Fruit fly (Drosophila melanogaster): ENCODE measurements around the gene CG3698.
A peak's percentile ranks its signal among the peaks of the same experiment; 100 is the strongest.

Gene CG3698

DNA sequence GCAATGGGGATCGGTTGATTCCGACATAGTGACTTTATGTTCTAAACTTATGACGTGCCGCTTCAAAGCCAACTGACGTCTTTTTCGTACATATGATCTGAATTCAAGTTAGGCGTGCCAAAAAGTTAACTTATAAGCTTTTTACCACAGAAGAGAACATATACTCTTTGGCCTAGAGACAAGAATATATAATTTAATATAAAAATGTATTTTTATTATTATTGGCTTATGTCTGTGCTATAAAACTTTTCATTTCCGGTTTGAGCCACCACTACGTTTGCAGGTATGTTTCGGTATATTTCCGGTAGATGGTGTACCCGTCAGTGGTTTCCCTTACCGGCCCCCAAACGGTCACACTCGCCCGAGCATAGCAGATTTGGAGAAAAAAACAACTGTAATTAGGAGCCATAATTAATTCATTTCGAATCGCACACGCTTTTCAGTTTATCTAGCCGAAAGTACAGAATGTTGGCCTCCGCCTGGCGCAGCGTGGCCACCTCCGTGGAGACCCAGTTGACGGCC lies at the start of gene CG3698, which contains the start of gene tzn:
Gene CG3698 (minus strand): TSS at position 51 of the 522 bp plus-strand sequence.
Gene tzn (plus strand): TSS at position 321 of the 522 bp plus-strand sequence.
- TF ChIP-seq CG17801 (GFP tag; optimal IDR thresholded peaks at IDR 0.05; ENCODE audit: partially characterized antibody), result peak; percentile 80

DNA sequence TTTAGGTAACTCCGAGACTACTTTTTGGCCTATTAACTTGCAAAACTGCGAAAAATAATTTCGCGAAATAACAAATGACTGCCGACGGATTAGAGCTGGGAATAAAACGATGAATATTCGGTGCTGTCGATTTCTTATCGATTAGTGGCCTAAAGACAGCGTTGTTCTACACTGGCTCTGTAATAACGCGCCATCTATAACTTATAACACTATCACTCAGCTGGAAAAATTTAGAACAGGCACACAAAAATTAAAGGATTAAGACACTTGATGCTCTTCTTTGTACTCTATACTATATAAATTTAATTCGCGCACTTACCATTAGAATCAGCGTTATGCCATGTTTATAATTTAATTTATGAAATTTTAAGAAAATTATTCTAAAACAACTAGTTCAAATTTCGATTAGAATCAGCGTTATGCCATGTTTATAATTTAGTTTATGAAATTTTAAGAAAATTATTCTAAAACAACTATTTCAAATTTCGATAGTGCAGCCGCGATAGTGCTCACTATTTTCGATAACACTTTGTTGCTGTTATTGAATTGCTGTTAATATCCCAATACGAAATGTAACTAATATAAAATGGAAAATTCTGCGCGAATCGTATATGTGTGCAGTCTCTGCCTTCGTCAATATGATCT lies 43.4 kb upstream of the CG3698 start, which contains the start of the genes CSN3 and CG11456:
Gene CSN3 (minus strand): TSS at position 112 of the 645 bp plus-strand sequence.
Gene CG11456 (plus strand): TSS at position 523 of the 645 bp plus-strand sequence.
- TF ChIP-seq CG17801 (GFP tag; optimal IDR thresholded peaks at IDR 0.05; ENCODE audit: partially characterized antibody), result no peak

DNA sequence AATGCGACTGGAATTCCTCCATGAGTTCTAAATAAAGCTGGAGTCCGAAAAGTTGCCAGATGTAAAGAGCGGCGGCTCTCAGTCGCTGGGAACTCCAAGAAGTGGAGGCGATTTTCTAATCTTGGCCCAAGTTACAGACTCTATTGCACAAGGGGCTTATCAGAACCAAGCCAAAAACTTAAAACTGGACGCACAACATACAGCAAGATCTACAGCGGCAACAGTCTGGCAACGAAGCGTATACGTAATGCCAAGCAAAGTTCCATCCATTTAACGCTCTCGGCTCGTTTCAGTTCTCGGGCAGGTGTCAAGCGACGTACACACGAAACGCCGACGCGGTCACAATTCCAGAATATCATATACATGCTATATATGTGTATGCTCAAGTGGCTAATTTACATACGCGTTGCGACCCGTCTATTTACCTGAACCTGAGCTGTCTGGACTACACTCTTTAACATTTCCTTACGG lies 39.7 kb upstream of the CG3698 start:
- TF ChIP-seq CG17801 (GFP tag; optimal IDR thresholded peaks at IDR 0.05; ENCODE audit: partially characterized antibody), result no peak

DNA sequence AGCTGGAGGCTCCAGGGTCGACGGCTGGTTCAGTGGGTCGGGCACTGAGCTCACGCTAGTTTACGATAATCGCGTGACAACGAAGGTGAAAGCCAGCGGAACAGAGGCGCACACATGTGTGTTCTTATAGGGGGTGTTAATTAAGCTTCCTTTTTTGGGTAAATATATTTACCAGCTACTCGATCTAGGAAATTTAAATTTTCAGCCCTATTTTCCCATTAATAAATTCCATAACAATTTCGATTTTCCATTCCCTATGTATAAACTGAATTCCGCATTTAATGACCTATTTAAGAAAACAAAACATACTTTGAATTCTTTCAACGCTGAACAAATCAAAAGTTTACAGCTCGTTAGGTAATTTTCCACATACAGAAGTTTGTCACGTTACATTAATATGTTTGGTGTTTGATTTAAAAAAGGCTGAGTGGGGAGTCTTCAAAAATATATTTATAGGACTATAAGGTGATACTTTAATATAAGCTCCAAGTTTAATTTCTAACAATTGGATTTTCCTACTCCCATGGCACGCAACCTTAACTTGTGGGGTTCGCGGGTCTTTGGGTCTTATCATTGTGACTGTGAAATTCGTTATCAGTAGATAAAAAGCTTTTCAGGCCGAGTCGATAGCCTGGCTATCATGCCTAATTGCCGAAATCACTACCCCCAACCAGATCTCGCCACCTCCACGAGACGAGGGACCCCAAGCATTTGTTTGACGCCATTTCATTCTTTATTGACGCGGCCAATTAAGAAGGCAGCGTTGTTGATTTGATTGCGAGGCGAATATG lies 39.1 kb upstream of the CG3698 start, which contains the start of gene CG13255:
Gene CG13255 (plus strand): TSS at position 449 of the 791 bp plus-strand sequence.
- no peak for TF ChIP-seq CG17801 (GFP tag; optimal IDR thresholded peaks at IDR 0.05; ENCODE audit: partially characterized antibody)

DNA sequence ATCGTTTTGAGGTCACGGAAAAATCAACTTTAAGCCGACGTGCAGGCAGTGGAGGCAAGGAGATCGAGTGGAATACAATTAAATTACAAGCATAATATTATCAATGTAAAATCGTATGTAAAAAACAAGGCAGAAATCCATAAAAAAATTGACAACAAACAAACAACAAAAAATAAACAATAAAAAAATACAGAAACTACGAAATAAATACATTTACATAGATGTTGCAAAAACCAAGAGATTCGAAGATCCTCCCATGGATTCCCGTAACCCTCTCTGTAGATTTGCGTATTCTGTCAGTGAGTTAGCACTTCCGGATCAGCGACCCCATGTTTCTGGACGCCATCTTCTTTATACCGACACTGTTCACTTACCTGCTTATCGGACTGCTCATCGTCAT lies 37.7 kb upstream of the CG3698 start, which contains the start of gene CG3288:
Gene CG3288 (plus strand): TSS at position 301 of the 400 bp plus-strand sequence.
- no peak for TF ChIP-seq CG17801 (GFP tag; optimal IDR thresholded peaks at IDR 0.05; ENCODE audit: partially characterized antibody)

DNA sequence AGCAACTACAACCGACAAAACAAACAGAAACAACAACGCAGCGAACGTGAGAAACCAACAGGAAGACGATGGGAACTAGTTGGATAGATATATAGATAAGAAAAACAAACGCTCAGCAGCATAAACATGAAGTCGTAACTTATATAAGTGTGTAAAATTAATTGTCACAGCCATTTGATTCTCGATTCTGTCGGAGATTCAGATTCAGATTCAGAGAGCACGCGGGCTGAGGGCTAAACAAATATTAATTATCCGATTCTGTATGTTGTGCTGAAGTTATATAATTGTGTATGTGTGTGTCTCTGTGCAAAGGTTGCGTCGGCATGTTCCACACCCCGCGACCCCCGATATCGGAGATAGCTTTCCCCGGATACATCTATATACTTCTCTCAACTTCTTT lies 36.0 kb upstream of the CG3698 start:
- TF ChIP-seq CG17801 (GFP tag; optimal IDR thresholded peaks at IDR 0.05; ENCODE audit: partially characterized antibody), result no peak

DNA sequence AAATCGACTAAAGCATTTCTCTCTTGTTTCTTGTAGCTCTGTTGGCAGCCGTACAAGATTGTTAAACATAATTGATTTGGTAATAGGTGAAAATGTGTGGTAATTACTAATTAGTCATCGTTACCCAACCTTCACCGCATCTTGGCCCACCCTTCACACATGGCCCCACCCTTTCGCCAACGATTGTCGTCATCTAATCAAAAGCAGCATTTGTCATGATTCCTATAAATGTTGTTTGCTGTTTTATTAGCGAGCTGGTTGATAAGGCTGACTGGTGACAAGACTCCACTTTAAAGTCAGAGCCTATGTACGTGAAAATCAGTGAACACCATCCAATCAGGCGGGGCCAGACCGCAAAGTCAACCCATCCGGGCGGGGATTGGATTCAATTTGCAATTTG lies 32.2 kb upstream of the CG3698 start:
- no peak for TF ChIP-seq CG17801 (GFP tag; optimal IDR thresholded peaks at IDR 0.05; ENCODE audit: partially characterized antibody)

DNA sequence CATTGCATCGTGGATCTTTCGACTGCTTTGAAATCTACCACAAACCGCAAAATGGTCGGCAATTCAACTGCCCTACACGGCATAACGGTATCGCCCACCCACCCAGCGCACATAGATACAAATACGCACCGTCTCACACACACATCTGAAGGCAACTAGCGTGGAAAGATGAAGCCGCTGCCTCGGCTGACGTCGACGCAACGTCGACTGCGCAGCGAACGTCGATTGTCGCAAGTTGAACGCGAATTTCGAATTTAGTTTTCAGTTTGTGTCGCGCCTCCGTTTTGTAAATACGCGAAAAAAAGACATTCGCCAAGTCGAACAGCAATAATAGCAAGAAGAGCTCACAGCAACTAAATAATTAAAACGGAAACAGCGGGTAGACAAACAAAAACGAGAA lies 29.8 kb upstream of the CG3698 start:
- no peak for TF ChIP-seq CG17801 (GFP tag; optimal IDR thresholded peaks at IDR 0.05; ENCODE audit: partially characterized antibody)

DNA sequence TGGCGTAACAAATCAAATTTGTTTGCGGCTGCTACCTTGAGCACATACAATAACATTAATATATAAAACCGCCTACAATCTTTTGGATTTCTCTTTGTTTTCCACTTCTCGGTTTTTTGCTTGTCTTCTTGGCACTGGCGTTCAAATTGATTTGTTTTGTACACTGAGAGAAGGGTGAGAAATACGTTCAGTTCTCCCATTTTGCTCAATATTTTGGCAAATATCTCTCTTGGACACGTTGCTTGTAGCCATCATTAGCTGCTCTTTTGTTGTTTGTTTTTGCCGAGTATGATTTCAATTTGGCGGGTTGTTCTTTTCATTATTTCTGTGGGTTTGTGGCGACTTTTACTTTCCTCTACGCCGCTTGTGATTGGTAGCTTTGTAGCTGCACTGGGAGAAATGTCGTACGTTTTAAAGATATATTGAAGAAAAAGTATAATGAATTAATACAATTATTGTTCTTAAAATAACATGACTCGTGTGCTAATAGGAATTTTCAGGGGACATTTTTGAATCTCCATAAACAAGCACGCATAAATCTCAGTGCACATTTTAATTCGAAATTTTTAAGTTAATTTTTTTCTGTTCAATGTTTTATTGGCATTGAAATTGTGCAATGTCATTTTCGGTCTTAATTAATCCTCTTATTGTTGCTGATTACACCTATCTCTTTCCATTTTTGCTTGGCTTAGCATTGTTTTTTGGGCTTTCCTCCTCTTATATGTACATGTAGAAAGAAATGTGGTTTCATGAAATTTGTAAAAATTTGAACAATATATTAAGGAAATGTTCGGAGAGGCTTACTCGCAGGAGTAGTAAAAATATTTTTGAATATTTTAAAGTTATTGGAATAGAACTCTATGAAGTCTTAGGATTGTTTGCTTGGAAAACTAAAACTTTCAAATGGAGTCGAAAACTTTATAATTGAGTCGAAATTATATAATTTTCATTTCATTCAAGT lies 29.1 kb upstream of the CG3698 start:
- no peak for TF ChIP-seq CG17801 (GFP tag; optimal IDR thresholded peaks at IDR 0.05; ENCODE audit: partially characterized antibody)

DNA sequence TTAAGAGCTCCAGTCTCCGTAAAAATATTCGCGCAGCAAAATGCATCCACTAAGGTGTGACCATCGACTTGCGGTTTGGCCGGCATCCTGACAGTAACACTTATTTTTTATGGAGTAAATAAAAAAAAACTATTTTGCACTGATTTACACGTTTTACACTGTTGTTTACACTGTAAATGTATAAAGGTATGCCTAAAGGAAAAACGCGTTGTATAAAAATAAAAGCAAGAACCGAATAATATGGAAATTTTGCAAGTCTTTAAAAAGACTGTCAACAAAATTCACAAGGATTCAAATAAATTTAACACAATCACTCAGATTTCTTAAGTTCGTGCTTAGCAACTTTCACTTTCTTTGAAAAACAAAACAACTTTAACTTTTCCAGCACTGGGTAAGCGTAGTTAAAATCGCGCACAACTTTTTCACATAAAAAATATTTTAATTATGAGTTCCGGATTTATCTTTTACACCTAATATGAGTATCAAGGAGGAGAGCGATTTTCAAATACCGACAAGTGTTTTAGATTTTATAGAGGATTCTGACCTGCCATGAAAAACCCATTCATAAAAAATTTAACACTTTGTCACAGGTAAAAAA lies 25.1 kb upstream of the CG3698 start:
- no peak for TF ChIP-seq CG17801 (GFP tag; optimal IDR thresholded peaks at IDR 0.05; ENCODE audit: partially characterized antibody)

DNA sequence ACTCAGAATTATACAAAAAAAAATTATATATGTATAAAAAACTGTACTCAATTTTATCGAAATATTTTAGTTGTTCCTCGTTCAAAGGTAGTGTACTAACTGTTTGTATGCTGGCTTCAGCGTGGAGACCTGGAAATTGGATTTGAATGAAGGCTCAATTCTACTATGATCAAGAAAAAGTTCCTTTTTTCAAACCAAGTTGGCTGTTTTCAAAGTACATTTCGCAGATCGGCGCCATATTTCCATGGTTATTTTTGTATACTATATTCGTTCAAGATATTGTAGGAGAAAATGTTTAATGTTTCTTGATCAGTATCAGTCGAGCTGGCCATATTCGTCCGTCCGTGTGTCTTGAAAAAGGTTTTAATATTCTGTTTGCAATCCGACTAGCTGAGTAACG lies 19.8 kb upstream of the CG3698 start, which contains the start of gene Mst77F:
Gene Mst77F (minus strand): TSS at position 101 of the 400 bp plus-strand sequence.
- TF ChIP-seq CG17801 (GFP tag; optimal IDR thresholded peaks at IDR 0.05; ENCODE audit: partially characterized antibody), result no peak

DNA sequence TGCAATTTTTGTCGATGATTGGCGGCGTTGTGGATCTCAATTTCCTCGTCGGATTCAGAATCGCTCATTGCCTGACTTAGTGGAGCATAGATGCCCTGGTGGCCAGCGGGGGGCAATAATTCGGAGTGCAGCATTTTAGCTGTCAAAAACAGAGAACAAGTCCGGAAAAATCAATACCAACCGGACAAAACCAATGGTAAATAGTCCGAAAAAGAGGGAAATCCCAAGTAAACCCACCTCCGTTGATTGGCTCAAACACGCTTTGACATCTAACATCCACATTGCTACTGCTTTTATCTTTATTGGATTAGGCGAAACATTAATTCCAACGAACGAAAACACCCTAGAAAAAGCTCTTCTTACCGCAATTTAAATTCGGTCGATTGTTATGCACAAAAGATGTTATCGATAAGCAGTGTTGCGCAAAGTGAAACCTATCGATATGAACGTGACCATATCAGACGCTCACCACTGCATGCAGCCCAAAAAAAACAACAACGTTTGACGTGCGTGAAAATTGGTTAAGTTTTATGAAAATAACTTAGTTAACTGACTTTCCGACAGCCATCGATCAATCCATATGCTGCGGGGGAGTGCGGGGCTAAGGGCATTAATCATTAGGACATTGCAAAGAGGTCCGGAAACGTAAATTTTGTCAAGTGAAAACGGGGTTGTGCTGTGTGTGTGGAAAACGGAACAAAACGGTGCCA lies 17.6 kb upstream of the CG3698 start, which contains the start of the genes CG3618 and Pka-R1:
Gene CG3618 (minus strand): TSS at position 410 of the 710 bp plus-strand sequence.
Gene Pka-R1 (plus strand): TSS at position 453 of the 710 bp plus-strand sequence.
- peak; percentile 67 for TF ChIP-seq CG17801 (GFP tag; optimal IDR thresholded peaks at IDR 0.05; ENCODE audit: partially characterized antibody)
